Worm (Caenorhabditis elegans) whole organism, young adult: Measurements from ENCODE around the gene mat-2.

Experiments
- C06A6.2 ChIP-seq: fragments of 200-800 bp; sonication (Bioruptor generic); conservative IDR thresholded peaks from 2 replicates; pipeline ENCODE4 v1.3.6; 2022; ENCODE audit warnings: missing genetic modification characterization, missing compliant biosample characterization
- F10E7.11 ChIP-seq: sonication (generic microtip); optimal IDR thresholded peaks from 2 replicates; lab custom pipeline; 2017; ENCODE audit warnings: mild to moderate bottlenecking, missing genetic modification characterization, moderate library complexity, missing compliant biosample characterization
- F23B12.7 ChIP-seq: sonication (generic microtip); optimal IDR thresholded peaks from 2 replicates; lab custom pipeline; 2017; ENCODE audit warnings: missing genetic modification characterization, mild to moderate bottlenecking, missing compliant biosample characterization, antibody characterized with exemption, moderate library complexity; ENCODE audit not compliant: insufficient read depth
- F39B2.1 ChIP-seq: fragments of 200-800 bp; sonication (Bioruptor generic); IDR thresholded peaks from 2 replicates; pipeline ENCODE4 v1.3.6; 2022; ENCODE audit warnings: missing genetic modification reagents, missing genetic modification characterization, missing compliant biosample characterization
- F55B11.4 ChIP-seq: sonication (generic microtip); optimal IDR thresholded peaks from 2 replicates; lab custom pipeline; 2016; ENCODE audit warnings: missing compliant biosample characterization, missing genetic modification characterization, borderline replicate concordance; ENCODE audit not compliant: insufficient read depth
- F57A8.1 ChIP-seq: fragments of 200-800 bp; sonication (Bioruptor generic); optimal IDR thresholded peaks from 2 replicates; lab custom pipeline; 2018; ENCODE audit warnings: mild to moderate bottlenecking, missing genetic modification characterization, moderate library complexity, missing compliant biosample characterization
- F57C9.4 ChIP-seq: sonication (generic microtip); optimal IDR thresholded peaks from 2 replicates; lab custom pipeline; 2017; ENCODE audit warnings: mild to moderate bottlenecking, missing genetic modification characterization, missing compliant biosample characterization
- K12H6.12 ChIP-seq: fragments of 200-800 bp; sonication (Bioruptor generic); optimal IDR thresholded peaks from 2 replicates; lab custom pipeline; 2018; ENCODE audit warnings: mild to moderate bottlenecking, missing genetic modification characterization, missing compliant biosample characterization
- Y56A3A.18 ChIP-seq: fragments of 200-800 bp; sonication (Bioruptor generic); IDR thresholded peaks from 2 replicates; pipeline ENCODE4 v1.3.6; 2022; ENCODE audit warnings: missing genetic modification reagents, missing genetic modification characterization, missing compliant biosample characterization
- Y95B8A.8 ChIP-seq: fragments of 200-800 bp; sonication (Bioruptor generic); IDR thresholded peaks from 2 replicates; pipeline ENCODE4 v1.3.6; 2022; ENCODE audit warnings: missing genetic modification reagents, missing genetic modification characterization, missing compliant biosample characterization
- akir-1 ChIP-seq: fragments of 200-800 bp; sonication (Bioruptor generic); optimal IDR thresholded peaks from 2 replicates; lab custom pipeline; 2018; ENCODE audit warnings: mild to moderate bottlenecking, missing genetic modification characterization, moderate library complexity, missing compliant biosample characterization
- atf-7 ChIP-seq: sonication (generic microtip); optimal IDR thresholded peaks from 2 replicates; lab custom pipeline; 2017; ENCODE audit warnings: mild to moderate bottlenecking, missing genetic modification characterization, missing compliant biosample characterization
- attf-5 ChIP-seq: fragments of 200-800 bp; sonication (Bioruptor generic); optimal IDR thresholded peaks from 2 replicates; lab custom pipeline; 2018; ENCODE audit warnings: mild to moderate bottlenecking, missing genetic modification characterization, missing compliant biosample characterization
- bed-1 ChIP-seq: fragments of 200-800 bp; sonication (Bioruptor generic); IDR thresholded peaks from 2 replicates; pipeline ENCODE4 v1.3.6; 2022; ENCODE audit warnings: missing genetic modification reagents, missing genetic modification characterization, missing compliant biosample characterization
- ceh-27 ChIP-seq: fragments of 200-800 bp; sonication (Bioruptor generic); optimal IDR thresholded peaks from 2 replicates; lab custom pipeline; 2018; ENCODE audit warnings: mild to moderate bottlenecking, missing genetic modification characterization, moderate library complexity, missing compliant biosample characterization
- ceh-91 ChIP-seq: fragments of 200-800 bp; sonication (Bioruptor generic); IDR thresholded peaks from 2 replicates; pipeline ENCODE4 v1.3.6; 2022; ENCODE audit warnings: missing genetic modification reagents, missing genetic modification characterization, missing compliant biosample characterization
- dpl-1 ChIP-seq: fragments of 150-350 bp; optimal IDR thresholded peaks from 2 replicates; lab custom pipeline; 2014; ENCODE audit warnings: missing biosample characterization, missing genetic modification reagents, missing genetic modification characterization
- ekl-4 ChIP-seq: fragments of 200-800 bp; sonication (Bioruptor generic); IDR thresholded peaks from 2 replicates; pipeline ENCODE4 v1.3.6; 2022; ENCODE audit warnings: missing genetic modification reagents, missing genetic modification characterization, missing compliant biosample characterization
- fkh-3 ChIP-seq: sonication (generic microtip); optimal IDR thresholded peaks from 2 replicates; lab custom pipeline; 2016; ENCODE audit warnings: mild to moderate bottlenecking, missing genetic modification characterization, missing compliant biosample characterization
- him-1 ChIP-seq: sonication (generic microtip); optimal IDR thresholded peaks from 2 replicates; lab custom pipeline; 2016; ENCODE audit warnings: missing genotype, missing genetic modification reagents, missing genetic modification characterization, missing compliant biosample characterization
- hlh-12 ChIP-seq: sonication (generic microtip); optimal IDR thresholded peaks from 2 replicates; lab custom pipeline; 2016; ENCODE audit warnings: missing genetic modification characterization, missing compliant biosample characterization
- lag-1 ChIP-seq: fragments of 200-800 bp; sonication (Bioruptor generic); IDR thresholded peaks from 2 replicates; pipeline ENCODE4 v1.3.6; 2022; ENCODE audit warnings: missing genetic modification reagents, missing genetic modification characterization, missing compliant biosample characterization
- let-607 ChIP-seq, 2 experiments: fragments of 200-800 bp in 1 of 2; sonication (Bioruptor generic) in 1 of 2; sonication (generic microtip) in 1 of 2; optimal IDR thresholded peaks; 2 replicates each; lab custom pipeline; 2016 to 2018; ENCODE audit warnings: mild to moderate bottlenecking in 2 of 2, missing compliant biosample characterization in 2 of 2, missing genetic modification characterization in 2 of 2, moderate library complexity in 2 of 2, missing genotype in 1 of 2
- lir-1 ChIP-seq: fragments of 200-800 bp; sonication (Bioruptor generic); conservative IDR thresholded peaks from 2 replicates; pipeline ENCODE4 v1.3.6; 2022; ENCODE audit warnings: missing genetic modification reagents, missing genetic modification characterization, missing compliant biosample characterization
- lsl-1 ChIP-seq: fragments of 200-800 bp; sonication (Bioruptor generic); optimal IDR thresholded peaks from 2 replicates; lab custom pipeline; 2018; ENCODE audit warnings: mild to moderate bottlenecking, missing genetic modification characterization, moderate library complexity, missing compliant biosample characterization
- madf-10 ChIP-seq: sonication (generic microtip); optimal IDR thresholded peaks from 2 replicates; lab custom pipeline; 2016; ENCODE audit warnings: mild to moderate bottlenecking, missing genetic modification characterization, missing compliant biosample characterization
- madf-3 ChIP-seq: fragments of 200-800 bp; sonication (Bioruptor generic); IDR thresholded peaks from 2 replicates; pipeline ENCODE4 v1.3.6; 2022; ENCODE audit warnings: missing genetic modification reagents, missing genetic modification characterization, missing compliant biosample characterization
- mcd-1 ChIP-seq: fragments of 200-800 bp; sonication (Bioruptor generic); IDR thresholded peaks from 2 replicates; pipeline ENCODE4 v1.3.6; 2022; ENCODE audit warnings: missing genetic modification reagents, missing genetic modification characterization, missing compliant biosample characterization
- mxl-1 ChIP-seq: sonication (generic microtip); optimal IDR thresholded peaks from 2 replicates; lab custom pipeline; 2016; ENCODE audit warnings: missing genetic modification characterization, missing compliant biosample characterization
- nfya-1 ChIP-seq: sonication (generic microtip); optimal IDR thresholded peaks from 2 replicates; lab custom pipeline; 2017; ENCODE audit warnings: antibody characterized with exemption, missing compliant biosample characterization, missing genetic modification characterization, borderline replicate concordance; ENCODE audit not compliant: insufficient read depth
- nfya-2 ChIP-seq: fragments of 200-800 bp; sonication (Bioruptor generic); IDR thresholded peaks from 2 replicates; pipeline ENCODE4 v1.3.6; 2022; ENCODE audit warnings: missing genetic modification reagents, missing genetic modification characterization, missing compliant biosample characterization
- nfyb-1 ChIP-seq: fragments of 200-800 bp; sonication (Bioruptor generic); IDR thresholded peaks from 2 replicates; pipeline ENCODE4 v1.3.6; 2022; ENCODE audit warnings: missing genetic modification reagents, missing genetic modification characterization, missing compliant biosample characterization
- nhr-90 ChIP-seq: sonication (generic microtip); optimal IDR thresholded peaks from 2 replicates; lab custom pipeline; 2016; ENCODE audit warnings: missing genotype, mild to moderate bottlenecking, missing genetic modification characterization, missing compliant biosample characterization
- pha-4 ChIP-seq: fragments of 150-350 bp; sonication (generic microtip); optimal IDR thresholded peaks from 2 replicates; lab custom pipeline; 2014; ENCODE audit warnings: missing biosample characterization, missing genetic modification reagents, missing genetic modification characterization
- rec-8 ChIP-seq, 2 experiments: sonication (generic microtip); optimal IDR thresholded peaks; 2 replicates each; lab custom pipeline; 2016; ENCODE audit warnings: mild to moderate bottlenecking in 2 of 2, missing genetic modification characterization in 2 of 2, missing genetic modification reagents in 2 of 2, missing genotype in 2 of 2, missing biosample characterization in 1 of 2, missing compliant biosample characterization in 1 of 2, moderate library complexity in 1 of 2
- repo-1 ChIP-seq: sonication (generic microtip); optimal IDR thresholded peaks from 2 replicates; lab custom pipeline; 2017; ENCODE audit warnings: mild to moderate bottlenecking, missing genetic modification characterization, missing compliant biosample characterization
- sdz-38 ChIP-seq: sonication (generic microtip); optimal IDR thresholded peaks from 2 replicates; lab custom pipeline; 2016; ENCODE audit warnings: missing genotype, missing genetic modification characterization, missing compliant biosample characterization
- sptf-2 ChIP-seq: fragments of 200-800 bp; sonication (Bioruptor generic); optimal IDR thresholded peaks from 2 replicates; lab custom pipeline; 2018; ENCODE audit warnings: mild to moderate bottlenecking, missing genetic modification characterization, missing compliant biosample characterization
- tlf-1 ChIP-seq: fragments of 200-800 bp; sonication (Bioruptor generic); optimal IDR thresholded peaks from 2 replicates; lab custom pipeline; 2018; ENCODE audit warnings: mild to moderate bottlenecking, missing genetic modification characterization, missing compliant biosample characterization
- zfh-2 ChIP-seq: fragments of 200-800 bp; sonication (Bioruptor generic); conservative IDR thresholded peaks from 2 replicates; pipeline ENCODE4 v1.3.6; 2022; ENCODE audit warnings: missing genetic modification reagents, missing genetic modification characterization, missing compliant biosample characterization
- zim-3 ChIP-seq: sonication (generic microtip); optimal IDR thresholded peaks from 2 replicates; lab custom pipeline; 2017; ENCODE audit warnings: mild to moderate bottlenecking, missing genetic modification characterization, moderate library complexity, missing compliant biosample characterization
- ztf-22 ChIP-seq: fragments of 200-800 bp; sonication (Bioruptor generic); optimal IDR thresholded peaks from 2 replicates; lab custom pipeline; 2018; ENCODE audit warnings: mild to moderate bottlenecking, missing genetic modification characterization, moderate library complexity, missing compliant biosample characterization
- ztf-26 ChIP-seq: sonication (generic microtip); optimal IDR thresholded peaks from 2 replicates; lab custom pipeline; 2017; ENCODE audit warnings: missing genetic modification characterization, missing compliant biosample characterization
- ztf-28 ChIP-seq: fragments of 200-800 bp; sonication (Bioruptor generic); IDR thresholded peaks from 2 replicates; pipeline ENCODE4 v1.3.6; 2022; ENCODE audit warnings: missing genetic modification reagents, missing genetic modification characterization, missing compliant biosample characterization
- ztf-3 ChIP-seq: fragments of 200-800 bp; sonication (Bioruptor generic); optimal IDR thresholded peaks from 2 replicates; lab custom pipeline; 2018; ENCODE audit warnings: mild to moderate bottlenecking, missing genetic modification characterization, missing compliant biosample characterization

The mat-2 gene

DNA sequence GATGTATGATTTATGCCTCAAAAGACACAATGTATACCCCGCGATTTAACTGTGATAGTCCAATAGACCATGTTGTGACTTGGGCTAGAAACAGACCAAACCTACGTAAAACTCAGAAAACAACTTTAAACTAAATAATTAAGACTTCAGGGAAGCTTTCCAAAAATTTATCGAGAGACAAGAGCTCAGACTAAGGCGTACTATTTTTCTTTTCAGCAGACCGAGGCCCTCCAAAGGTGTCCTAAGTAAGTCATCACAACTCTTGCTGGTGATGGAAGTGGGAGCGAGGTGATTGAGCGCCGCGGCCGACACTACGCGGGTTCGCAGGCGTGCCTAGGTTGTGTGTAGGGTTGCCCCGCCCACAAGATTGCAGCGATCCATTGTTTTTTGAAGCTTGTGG, 54.5 kb downstream of the mat-2 start (continued):
- no peak for TF ChIP-seq F10E7.11 (tag; lab: Kevin White, UChicago)
- TF ChIP-seq lir-1, result 0 out of 2 replicates have a peak, but pooled peaks have one; percentile 25
- TF ChIP-seq ztf-28 (GFP tag; lab: Robert Waterston, UW), result peak; percentile 87
- no peak for TF ChIP-seq hlh-12 (tag; lab: Kevin White, UChicago)
- TF ChIP-seq F23B12.7 (tag; lab: Kevin White, UChicago), result peak; percentile 82
- TF ChIP-seq lag-1 (GFP tag; lab: Robert Waterston, UW), result no peak
- no peak for TF ChIP-seq F57C9.4
- TF ChIP-seq attf-5 (GFP tag; lab: Kevin White, UChicago), result peak; percentile 8
- TF ChIP-seq K12H6.12 (tag; lab: Kevin White, UChicago), result peak; percentile 21
- peak; percentile 82 for TF ChIP-seq repo-1 (tag; lab: Kevin White, UChicago)
- TF ChIP-seq akir-1 (GFP tag; lab: Kevin White, UChicago), result no peak
- TF ChIP-seq nfya-2 (GFP tag; lab: Robert Waterston, UW), result no peak
- TF ChIP-seq mxl-1 (tag; lab: Kevin White, UChicago), result no peak
- TF ChIP-seq tlf-1, result peak; percentile 61
- TF ChIP-seq ceh-27, result peak; percentile 63
- TF ChIP-seq ztf-22 (GFP tag; lab: Kevin White, UChicago), result no peak
- TF ChIP-seq F39B2.1, result no peak
- peak; percentile 90 for TF ChIP-seq ekl-4 (GFP tag; lab: Robert Waterston, UW)
- peak; percentile 32 for TF ChIP-seq madf-10 (tag; lab: Kevin White, UChicago)
- peak; percentile 73 for TF ChIP-seq Y95B8A.8 (GFP tag; lab: Robert Waterston, UW)
- TF ChIP-seq ztf-26, result no peak
- TF ChIP-seq pha-4 (tag; lab: Kevin White, UChicago), result no peak
- peak; percentile 75 for TF ChIP-seq sptf-2
- no peak for TF ChIP-seq sdz-38 (tag; lab: Kevin White, UChicago)
- TF ChIP-seq fkh-3, result no peak
- peak; percentile 11 for TF ChIP-seq atf-7 (tag; lab: Kevin White, UChicago)
- peak; percentile 87 for TF ChIP-seq Y56A3A.18 (GFP tag; lab: Robert Waterston, UW)
- TF ChIP-seq nhr-90 (tag; lab: Kevin White, UChicago), result no peak
- peak; percentile 90 for TF ChIP-seq mcd-1
- no peak for TF ChIP-seq nfya-1 (tag; lab: Kevin White, UChicago)
- TF ChIP-seq lsl-1, result peak; percentile 80
- TF ChIP-seq zfh-2 (GFP tag; lab: Robert Waterston, UW), result peak; percentile 90
- TF ChIP-seq him-1 (tag; lab: Kevin White, UChicago), result peak; percentile 96
- TF ChIP-seq rec-8 (tag; optimal IDR thresholded peaks at IDR 0.05; lab: Kevin White, UChicago), result peak in 1 of 2 experiments; percentile 77
- peak; percentile 67 for TF ChIP-seq ceh-91 (GFP tag; lab: Robert Waterston, UW)
- no peak for TF ChIP-seq bed-1
- no peak for TF ChIP-seq let-607 (tag; optimal IDR thresholded peaks at IDR 0.05; lab: Kevin White, UChicago)
- no peak for TF ChIP-seq F57A8.1 (GFP tag; lab: Kevin White, UChicago)
- peak; percentile 28; the same call in 1 of the 2 replicates for TF ChIP-seq C06A6.2 (GFP tag; lab: Robert Waterston, UW)
- TF ChIP-seq nfyb-1 (GFP tag; lab: Robert Waterston, UW), result peak; percentile 89; the same call in 1 of the 2 replicates
- TF ChIP-seq madf-3 (GFP tag; lab: Robert Waterston, UW), result no peak
- no peak for TF ChIP-seq F55B11.4
- TF ChIP-seq dpl-1, result peak; percentile 7
- no peak for TF ChIP-seq ztf-3 (GFP tag; lab: Kevin White, UChicago)
- TF ChIP-seq zim-3 (tag; lab: Kevin White, UChicago), result no peak
